Worm (Caenorhabditis elegans) whole organism, midembryonic: ENCODE measurements around the gene T06E4.5.

Experiments used
- T22C8.4 ChIP-seq: fragments of 200-800 bp; sonication (Bioruptor generic); IDR thresholded peaks from 2 replicates; pipeline ENCODE4 v1.3.6; 2022; ENCODE audit warnings: missing genetic modification characterization, missing compliant biosample characterization
- cog-1 ChIP-seq: sonication (generic microtip); optimal IDR thresholded peaks from 2 replicates; lab custom pipeline; 2016; ENCODE audit warnings: missing genetic modification characterization, missing compliant biosample characterization
- flt-1 ChIP-seq: fragments of 200-800 bp; sonication (Bioruptor generic); IDR thresholded peaks from 2 replicates; pipeline ENCODE4 v1.3.6; 2022; ENCODE audit warnings: missing genetic modification characterization, missing compliant biosample characterization
- klf-2 ChIP-seq: fragments of 200-800 bp; sonication (Bioruptor generic); conservative IDR thresholded peaks from 2 replicates; pipeline ENCODE4 v1.3.6; 2022; ENCODE audit warnings: missing genetic modification reagents, missing genetic modification characterization, missing compliant biosample characterization
- med-1 ChIP-seq: sonication (generic microtip); optimal IDR thresholded peaks from 2 replicates; lab custom pipeline; 2017; ENCODE audit warnings: missing genetic modification characterization, mild to moderate bottlenecking, missing compliant biosample characterization, antibody characterized with exemption, missing genetic modification reagents; ENCODE audit not compliant: insufficient read depth
- ref-1 ChIP-seq: fragments of 200-800 bp; sonication (Bioruptor generic); conservative IDR thresholded peaks from 2 replicates; pipeline ENCODE4 v1.3.6; 2022; ENCODE audit warnings: missing genetic modification reagents, missing genetic modification characterization, missing compliant biosample characterization
- tab-1 ChIP-seq: fragments of 200-800 bp; sonication (Bioruptor generic); IDR thresholded peaks from 2 replicates; pipeline ENCODE4 v1.3.6; 2022; ENCODE audit warnings: missing genetic modification characterization, missing compliant biosample characterization
- ztf-23 ChIP-seq: fragments of 200-800 bp; sonication (Bioruptor generic); IDR thresholded peaks from 2 replicates; pipeline ENCODE4 v1.3.6; 2022; ENCODE audit warnings: missing genetic modification reagents, missing genetic modification characterization, missing compliant biosample characterization
- ztf-29 ChIP-seq: fragments of 200-800 bp; sonication (Bioruptor generic); IDR thresholded peaks from 2 replicates; pipeline ENCODE4 v1.3.6; 2022; ENCODE audit warnings: missing genetic modification reagents, missing genetic modification characterization, missing compliant biosample characterization

DNA sequence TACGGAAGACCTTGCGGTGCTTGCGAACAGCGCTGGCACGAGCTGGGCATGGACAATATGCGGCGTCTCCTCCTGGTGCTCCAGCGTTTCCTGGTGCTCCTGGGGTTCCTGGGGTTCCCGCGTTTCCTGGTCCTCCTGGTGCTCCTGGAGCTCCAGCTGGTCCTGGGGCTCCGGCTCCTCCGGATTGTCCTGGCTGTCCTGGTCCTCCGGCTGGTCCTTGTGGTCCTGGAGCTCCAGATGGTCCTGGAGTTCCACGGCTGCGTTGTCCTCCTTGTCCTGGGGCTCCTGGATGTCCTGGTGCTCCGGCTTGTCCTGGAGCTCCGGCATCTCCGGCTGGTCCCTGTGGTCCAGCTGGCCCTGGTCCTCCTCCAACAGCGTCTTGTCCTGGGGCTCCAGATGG is 1.3 kb downstream of the T06E4.5 start:
- TF ChIP-seq flt-1 (GFP tag; lab: Robert Waterston, UW) (no peak), ref-1 (GFP tag; lab: Robert Waterston, UW) (no peak), ztf-29 (GFP tag; lab: Robert Waterston, UW) (no peak), cog-1 (tag; lab: Kevin White, UChicago) (no peak), tab-1 (no peak), klf-2 (no peak), med-1 (GFP tag; lab: Kevin White, UChicago) (no peak), ztf-23 (GFP tag; lab: Robert Waterston, UW) (no peak), T22C8.4 (GFP tag; lab: Robert Waterston, UW) (no peak)
